Worm (Caenorhabditis elegans): ENCODE measurements around the gene cutl-12.

- TF ChIP-seq sptf-1 (tag; optimal IDR thresholded peaks at IDR 0.05) = no peak
- no peak for TF ChIP-seq mls-2 (tag; optimal IDR thresholded peaks at IDR 0.05)
- no peak for TF ChIP-seq ztf-11 (tag; optimal IDR thresholded peaks at IDR 0.05)
Observed at ce11 chrII:8588442-8588841, 45.8 kb downstream of the cutl-12 start.
